Worm (Caenorhabditis elegans): ENCODE measurements around the gene glc-1.

DNA sequence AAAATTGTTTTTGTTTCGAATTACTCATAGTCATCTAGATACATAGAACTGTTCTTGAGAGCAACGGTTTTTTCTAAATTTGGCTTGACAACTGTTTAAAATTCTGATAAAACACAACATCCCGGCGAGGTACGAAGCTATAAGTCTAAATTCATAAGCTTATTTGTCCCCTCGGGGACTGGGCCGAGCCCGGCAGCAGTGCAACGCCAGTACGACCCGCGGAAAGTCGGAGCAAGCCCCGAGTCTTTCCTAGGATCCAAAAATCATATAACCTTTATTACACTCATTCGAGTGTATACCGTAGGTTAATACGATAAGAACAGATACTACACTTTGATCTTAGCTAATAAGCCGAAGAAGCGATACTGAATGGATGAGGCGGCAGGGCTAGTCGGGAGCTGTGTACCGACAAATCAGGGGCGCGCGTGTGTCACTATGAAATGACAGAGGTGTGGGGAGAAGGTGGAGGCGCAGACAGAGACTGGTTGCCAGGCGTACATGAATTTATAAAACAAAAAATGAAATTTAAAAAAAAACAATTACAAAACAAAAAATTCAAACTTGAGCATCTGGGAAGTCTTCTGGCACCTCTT lies 6.2 kb downstream of the glc-1 start:
- TF ChIP-seq sox-4 (tag; optimal IDR thresholded peaks at IDR 0.05) (no peak), ceh-88 (GFP tag; IDR thresholded peaks at IDR 0.05) (no peak), ces-1 (GFP tag; optimal IDR thresholded peaks at IDR 0.05) (no peak), nhr-12 (tag; optimal IDR thresholded peaks at IDR 0.05) (no peak), swsn-7 (tag; optimal IDR thresholded peaks at IDR 0.05) (no peak), mdl-1 (tag; optimal IDR thresholded peaks at IDR 0.05) (no peak), blmp-1 (tag; optimal IDR thresholded peaks at IDR 0.05) (no peak), ztf-4 (tag; optimal IDR thresholded peaks at IDR 0.05) (no peak), snpc-4 (tag; optimal IDR thresholded peaks at IDR 0.05) (peak; percentile 69), unc-62 (GFP tag; optimal IDR thresholded peaks at IDR 0.05) (no peak), ztf-11 (tag; optimal IDR thresholded peaks at IDR 0.05) (no peak), jun-1 (tag; optimal IDR thresholded peaks at IDR 0.05) (no peak), fkh-10 (GFP tag; optimal IDR thresholded peaks at IDR 0.05) (no peak)
